Worm (Caenorhabditis elegans) whole organism, young adult: ENCODE measurements around the gene dhc-4.

Experiments used
- K11D2.4 ChIP-seq: fragments of 200-800 bp; sonication (Bioruptor generic); IDR thresholded peaks from 2 replicates; pipeline ENCODE4 v1.3.6; 2022; ENCODE audit warnings: missing genetic modification reagents, missing genetic modification characterization, missing compliant biosample characterization
- attf-5 ChIP-seq: fragments of 200-800 bp; sonication (Bioruptor generic); optimal IDR thresholded peaks from 2 replicates; lab custom pipeline; 2018; ENCODE audit warnings: mild to moderate bottlenecking, missing genetic modification characterization, missing compliant biosample characterization
- hsf-1 ChIP-seq: fragments of 200-800 bp; sonication (Bioruptor generic); IDR thresholded peaks from 2 replicates; pipeline ENCODE4 v1.3.6; 2022; ENCODE audit warnings: missing genetic modification reagents, missing genetic modification characterization, missing compliant biosample characterization
- lag-1 ChIP-seq: fragments of 200-800 bp; sonication (Bioruptor generic); IDR thresholded peaks from 2 replicates; pipeline ENCODE4 v1.3.6; 2022; ENCODE audit warnings: missing genetic modification reagents, missing genetic modification characterization, missing compliant biosample characterization
- let-526 ChIP-seq: fragments of 200-800 bp; sonication (Bioruptor generic); IDR thresholded peaks from 2 replicates; pipeline ENCODE4 v1.3.6; 2022; ENCODE audit warnings: missing genetic modification reagents, missing genetic modification characterization, missing compliant biosample characterization
- lir-1 ChIP-seq: fragments of 200-800 bp; sonication (Bioruptor generic); conservative IDR thresholded peaks from 2 replicates; pipeline ENCODE4 v1.3.6; 2022; ENCODE audit warnings: missing genetic modification reagents, missing genetic modification characterization, missing compliant biosample characterization
- nhr-27 ChIP-seq: fragments of 200-800 bp; sonication (Bioruptor generic); optimal IDR thresholded peaks from 2 replicates; lab custom pipeline; 2018; ENCODE audit warnings: mild to moderate bottlenecking, missing genetic modification characterization, moderate library complexity, missing compliant biosample characterization
- rpc-1 ChIP-seq, 2 experiments: fragments of 150-350 bp in 1 of 2; sonication (generic microtip) in 1 of 2; optimal IDR thresholded peaks; 2 replicates each; lab custom pipeline; 2014 to 2018; ENCODE audit warnings: missing biosample characterization in 1 of 2, missing genetic modification characterization in 1 of 2, missing genetic modification reagents in 1 of 2, missing genotype in 1 of 2
- snpc-4 ChIP-seq, 5 experiments: fragments of 150-350 bp in 1 of 5; sonication (generic microtip) in 4 of 5; optimal IDR thresholded peaks; 2 replicates each; lab custom pipeline; 2014 to 2018; ENCODE audit warnings: missing genetic modification characterization in 5 of 5, missing biosample characterization in 3 of 5, antibody characterized with exemption in 2 of 5, mild to moderate bottlenecking in 2 of 5, missing compliant biosample characterization in 2 of 5, missing genotype in 2 of 5, moderate library complexity in 2 of 5, missing genetic modification reagents in 1 of 5
- unc-130 ChIP-seq: sonication (generic microtip); optimal IDR thresholded peaks from 2 replicates; lab custom pipeline; 2016; ENCODE audit warnings: missing genetic modification reagents, missing genetic modification characterization, missing compliant biosample characterization
- unc-62 ChIP-seq: fragments of 150-350 bp; optimal IDR thresholded peaks from 2 replicates; lab custom pipeline; 2014; ENCODE audit warnings: missing biosample characterization, missing genetic modification reagents, missing genetic modification characterization
- zim-3 ChIP-seq: sonication (generic microtip); optimal IDR thresholded peaks from 2 replicates; lab custom pipeline; 2017; ENCODE audit warnings: mild to moderate bottlenecking, missing genetic modification characterization, moderate library complexity, missing compliant biosample characterization
- ztf-25 ChIP-seq: fragments of 200-800 bp; sonication (Bioruptor generic); IDR thresholded peaks from 2 replicates; pipeline ENCODE4 v1.3.6; 2022; ENCODE audit warnings: missing genetic modification reagents, missing genetic modification characterization, missing compliant biosample characterization

DNA sequence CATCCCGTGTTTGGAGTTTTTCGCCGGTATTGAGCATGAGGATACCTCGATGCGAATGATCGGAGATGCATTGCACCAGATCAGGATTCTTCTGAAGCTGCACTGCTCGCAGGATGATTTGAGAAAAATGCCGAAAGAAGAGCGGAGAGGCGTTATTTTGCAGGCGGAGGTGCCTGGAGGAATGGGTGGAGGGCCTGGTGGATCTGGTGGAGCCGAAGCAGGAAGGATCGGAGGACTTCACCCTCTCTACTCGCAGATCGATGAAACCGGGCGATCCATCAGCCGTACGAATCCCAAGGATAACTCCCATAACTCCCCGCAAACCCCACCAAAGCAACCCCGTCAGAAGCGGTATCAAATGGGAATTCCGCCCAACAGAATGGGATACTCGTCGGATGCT is 30.6 kb upstream of the dhc-4 start:
- TF ChIP-seq rpc-1 (optimal IDR thresholded peaks at IDR 0.05; lab: Kevin White, UChicago), result no peak
- TF ChIP-seq rpc-1 (tag; optimal IDR thresholded peaks at IDR 0.05; lab: Kevin White, UChicago), result no peak
- TF ChIP-seq lir-1 (GFP tag; lab: Robert Waterston, UW), result no peak
- no peak for TF ChIP-seq ztf-25
- TF ChIP-seq zim-3 (tag; lab: Kevin White, UChicago), result no peak
- TF ChIP-seq snpc-4 (GFP tag; optimal IDR thresholded peaks at IDR 0.05; lab: Kevin White, UChicago), result no peak
- TF ChIP-seq snpc-4 (tag; optimal IDR thresholded peaks at IDR 0.05; lab: Kevin White, UChicago), result no peak
- no peak for TF ChIP-seq let-526 (GFP tag; lab: Robert Waterston, UW)
- no peak for TF ChIP-seq unc-62 (GFP tag; lab: Kevin White, UChicago)
- TF ChIP-seq lag-1 (GFP tag; lab: Robert Waterston, UW), result no peak
- no peak for TF ChIP-seq nhr-27
- TF ChIP-seq K11D2.4, result no peak
- no peak for TF ChIP-seq attf-5 (GFP tag; lab: Kevin White, UChicago)
- TF ChIP-seq hsf-1 (GFP tag; lab: Robert Waterston, UW), result no peak
- TF ChIP-seq unc-130 (GFP tag; lab: Kevin White, UChicago), result no peak
